Worm (Caenorhabditis elegans): ENCODE data around the gene ZK1240.6.

The ZK1240.6 gene

ce11 chrII:2332220-2332619 is 9.5 kb upstream of the ZK1240.6 start, which contains the start of gene F43C11.8:
Gene F43C11.8 (plus strand): TSS chrII:2332520.
- TF ChIP-seq unc-62 (GFP tag; optimal IDR thresholded peaks at IDR 0.05), result no peak

ce11 chrII:2330462-2330861 is 7.8 kb upstream of the ZK1240.6 start:
- no peak for TF ChIP-seq unc-62 (GFP tag; optimal IDR thresholded peaks at IDR 0.05)

DNA sequence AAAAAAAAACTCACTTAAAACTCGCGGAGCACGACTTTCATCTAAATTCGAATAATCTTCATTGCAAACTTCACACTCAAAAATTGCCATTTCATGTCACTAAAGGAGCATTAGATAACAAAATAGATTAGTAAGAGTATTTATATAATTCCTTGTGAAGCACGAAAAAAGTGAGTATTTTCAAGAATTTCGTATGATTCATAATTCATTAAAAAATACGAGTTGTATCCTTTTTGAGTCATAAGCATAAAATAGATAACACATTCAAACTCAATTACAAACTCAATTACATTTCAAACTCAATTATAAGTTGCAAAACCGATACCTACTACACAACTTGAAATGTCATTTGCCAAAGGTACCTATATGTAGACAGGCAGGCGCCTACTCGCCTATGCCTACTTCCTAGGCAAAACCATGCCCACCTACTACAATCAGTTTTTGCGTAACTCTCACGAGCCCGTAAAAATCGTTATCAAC is 6.3 kb upstream of the ZK1240.6 start, which contains the start of the genes ZK1240.8 and ZK1240.1:
ZK1240.8 (minus strand) TSS at position 101 of the 480 bp plus-strand sequence.
ZK1240.1 (plus strand) TSS at position 430 of the 480 bp plus-strand sequence.
- TF ChIP-seq unc-62 (GFP tag; optimal IDR thresholded peaks at IDR 0.05), result no peak

ce11 chrII:2324956-2325355 is 2.2 kb upstream of the ZK1240.6 start, which contains the start of gene ZK1240.11:
Gene ZK1240.11 (plus strand): TSS chrII:2325256.
- no peak for TF ChIP-seq unc-62 (GFP tag; optimal IDR thresholded peaks at IDR 0.05)

- TF ChIP-seq unc-62 (GFP tag; optimal IDR thresholded peaks at IDR 0.05), result no peak
Observed at ce11 chrII:2320097-2320496, 2.6 kb downstream of the ZK1240.6 start, which contains the start of gene ZK1240.3. Gene ZK1240.3 (plus strand): TSS chrII:2320334.

DNA sequence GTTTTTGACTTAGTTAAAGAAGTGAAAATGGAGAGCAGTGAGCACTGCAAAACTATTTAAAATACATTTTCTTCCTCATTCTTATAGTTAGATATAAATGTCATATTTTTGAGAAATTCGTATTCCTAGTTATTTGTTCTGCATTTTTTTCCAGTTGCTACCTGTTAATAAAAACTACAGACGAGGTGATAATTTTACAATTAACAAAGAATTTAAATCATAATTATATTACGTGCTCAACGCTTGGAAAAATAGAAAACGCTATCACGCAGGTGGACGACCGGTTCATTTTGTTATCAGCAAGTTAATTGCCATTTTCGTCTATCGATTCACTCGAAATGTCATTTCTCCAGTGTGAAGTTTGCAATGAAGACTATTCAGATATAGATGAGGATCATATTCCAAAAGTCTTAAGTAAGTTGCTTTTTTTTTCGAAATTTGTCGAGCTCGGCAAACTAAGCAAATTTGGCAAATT is 4.8 kb downstream of the ZK1240.6 start, which contains the start of the genes ZK1240.5 and ZK1240.9:
ZK1240.5 (minus strand) TSS at position 51 of the 475 bp plus-strand sequence.
ZK1240.9 (plus strand) TSS at position 307 of the 475 bp plus-strand sequence.
- no peak for TF ChIP-seq unc-62 (GFP tag; optimal IDR thresholded peaks at IDR 0.05)

DNA sequence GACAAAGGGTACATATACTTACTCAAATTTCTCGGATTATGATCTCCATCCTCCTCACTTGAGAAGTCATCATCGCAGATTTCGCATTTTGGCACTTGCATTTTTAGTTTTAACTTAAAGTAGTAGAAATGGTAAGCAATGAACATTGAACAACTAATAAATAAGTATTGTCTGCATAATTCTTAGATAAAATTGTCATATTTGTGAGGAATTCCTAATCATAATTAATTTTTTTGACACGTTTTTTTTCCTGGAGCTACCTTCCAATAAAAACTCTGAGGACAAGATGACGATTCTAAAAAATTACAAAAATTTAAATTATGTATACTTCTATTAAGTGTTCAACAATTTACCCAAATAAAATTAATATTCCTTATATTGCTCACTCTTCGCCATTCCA is 10.0 kb downstream of the ZK1240.6 start, which contains the start of the genes trim-21 and B0281.1:
trim-21 (minus strand) TSS at position 101 of the 400 bp plus-strand sequence.
B0281.1 (plus strand) TSS at position 321 of the 400 bp plus-strand sequence.
- no peak for TF ChIP-seq unc-62 (GFP tag; optimal IDR thresholded peaks at IDR 0.05)

DNA sequence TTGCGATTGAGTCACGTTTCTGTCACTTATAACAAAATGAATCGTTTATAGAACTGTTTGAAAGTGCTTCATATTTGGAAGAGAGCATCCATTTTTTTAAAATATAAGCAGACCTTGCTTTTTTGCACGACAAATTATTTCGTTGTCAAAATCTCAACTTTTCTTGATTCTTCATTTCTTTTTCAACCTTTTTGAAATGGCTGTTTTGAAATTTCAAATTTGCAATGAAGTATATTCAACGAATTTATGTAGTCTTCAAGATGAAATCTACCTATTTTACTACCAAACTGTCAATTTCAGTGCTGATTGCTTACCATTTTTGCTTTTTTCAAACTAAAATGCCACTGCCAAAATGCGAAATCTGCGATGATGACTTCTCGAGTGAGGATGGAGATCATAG is 16.0 kb downstream of the ZK1240.6 start, which contains the start of gene B0281.3:
B0281.3 (plus strand) TSS at position 301 of the 400 bp plus-strand sequence.
- no peak for TF ChIP-seq unc-62 (GFP tag; optimal IDR thresholded peaks at IDR 0.05)

DNA sequence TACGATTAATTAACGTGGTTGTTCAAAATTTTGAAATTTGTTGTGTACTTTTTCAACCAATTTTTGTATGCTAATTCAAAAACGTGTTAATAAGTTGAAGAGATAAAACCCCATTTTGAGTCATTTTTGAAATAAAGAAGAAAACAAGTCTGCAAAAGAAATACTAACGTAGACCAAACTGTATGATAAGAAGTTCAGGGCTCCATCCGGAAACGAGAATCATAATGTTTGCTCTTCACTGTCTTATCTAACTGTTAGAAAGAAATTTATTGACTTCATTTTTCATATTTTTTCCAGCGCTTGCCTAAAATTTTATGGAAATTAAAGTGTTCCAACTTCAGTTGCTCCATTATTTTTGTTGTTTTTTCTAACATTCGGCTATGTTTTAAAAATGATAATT is 17.2 kb downstream of the ZK1240.6 start:
- no peak for TF ChIP-seq unc-62 (GFP tag; optimal IDR thresholded peaks at IDR 0.05)

ce11 chrII:2304575-2304974 is 18.1 kb downstream of the ZK1240.6 start:
- TF ChIP-seq unc-62 (GFP tag; optimal IDR thresholded peaks at IDR 0.05), result no peak

ce11 chrII:2302330-2302729 is 20.4 kb downstream of the ZK1240.6 start, which contains the start of gene B0281.6:
Gene B0281.6 (minus strand): TSS chrII:2302430.
- no peak for TF ChIP-seq unc-62 (GFP tag; optimal IDR thresholded peaks at IDR 0.05)

ce11 chrII:2300861-2301260 is 21.8 kb downstream of the ZK1240.6 start, which contains the start of gene B0281.5:
Gene B0281.5 (minus strand): TSS chrII:2300961.
- no peak for TF ChIP-seq unc-62 (GFP tag; optimal IDR thresholded peaks at IDR 0.05)

DNA sequence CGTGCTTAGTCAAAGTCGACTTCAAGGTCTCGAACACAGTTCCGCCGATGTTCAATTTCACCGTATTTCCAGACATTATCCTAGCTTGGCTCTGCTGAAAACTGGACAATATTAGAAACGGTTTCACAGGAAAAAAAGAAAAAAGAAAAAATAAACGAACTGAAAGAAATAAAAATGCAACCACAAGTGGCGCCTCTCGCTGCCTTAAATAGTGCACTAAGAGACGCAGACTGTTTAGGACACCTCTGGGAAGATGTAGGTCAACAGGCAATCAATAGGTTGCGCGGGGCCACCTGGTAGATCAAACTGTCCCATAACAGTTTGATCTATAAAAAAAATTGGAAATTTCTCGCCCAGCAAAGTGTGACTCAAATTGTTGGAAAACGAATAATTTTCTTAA is 24.0 kb downstream of the ZK1240.6 start, which contains the start of gene B0281.4:
B0281.4 (minus strand) TSS at position 101 of the 400 bp plus-strand sequence.
- TF ChIP-seq unc-62 (GFP tag; optimal IDR thresholded peaks at IDR 0.05), result no peak

DNA sequence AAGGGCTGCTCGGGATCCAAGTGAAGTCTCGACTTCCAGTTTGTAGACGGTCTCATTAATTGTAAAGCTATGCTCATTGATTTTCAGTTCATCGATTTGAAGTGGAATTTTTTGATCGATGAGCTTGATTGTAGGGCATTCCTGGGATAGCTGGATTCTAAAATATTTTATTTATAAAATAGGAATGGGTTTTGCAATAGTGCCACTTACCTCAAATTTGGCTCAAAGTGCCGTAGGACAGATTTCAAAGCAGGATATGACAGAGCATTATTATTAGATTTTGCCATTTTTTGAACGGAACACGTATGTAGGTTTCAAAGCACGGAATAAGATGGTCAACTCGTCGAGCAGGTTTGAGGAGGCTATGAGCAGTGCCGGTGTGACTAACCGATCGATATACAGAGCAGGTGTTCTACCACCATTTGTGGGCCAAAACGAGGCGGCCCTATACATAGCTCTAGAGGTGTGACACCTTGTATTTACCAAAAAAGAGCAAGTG is 26.8 kb downstream of the ZK1240.6 start, which contains the start of gene fbxc-25:
fbxc-25 (minus strand) TSS at position 449 of the 499 bp plus-strand sequence.
- TF ChIP-seq unc-62 (GFP tag; optimal IDR thresholded peaks at IDR 0.05), result no peak

DNA sequence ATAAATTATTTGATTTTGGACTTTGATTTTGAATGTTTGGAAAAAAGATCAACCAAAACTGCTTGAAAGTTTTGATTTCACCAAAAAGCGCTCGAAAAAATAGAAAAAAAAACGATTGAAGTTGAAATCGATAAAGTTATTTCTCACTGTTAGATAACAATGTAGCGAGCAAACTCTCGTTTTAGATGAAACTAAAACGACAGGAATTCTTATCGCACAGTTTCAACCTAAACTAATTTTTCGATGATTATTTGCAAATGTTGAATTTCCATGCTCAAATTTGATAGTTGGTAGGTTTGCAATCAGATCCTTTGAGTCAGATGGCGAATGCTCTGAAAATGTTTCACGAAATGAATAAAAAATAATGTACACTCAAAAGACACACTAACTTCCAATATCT is 30.2 kb downstream of the ZK1240.6 start:
- no peak for TF ChIP-seq unc-62 (GFP tag; optimal IDR thresholded peaks at IDR 0.05)

ce11 chrII:2292027-2292426 is 30.7 kb downstream of the ZK1240.6 start, which contains the start of gene K09F6.7:
Gene K09F6.7 (minus strand): TSS chrII:2292127.
- no peak for TF ChIP-seq unc-62 (GFP tag; optimal IDR thresholded peaks at IDR 0.05)
